Worm (Caenorhabditis elegans) whole organism, L1 larva: ENCODE results near the gene mtch-1.

Experiments used
- aha-1 ChIP-seq: fragments of 150-350 bp; optimal IDR thresholded peaks from 2 replicates; lab custom pipeline; 2014; ENCODE audit warnings: missing biosample characterization, missing genetic modification characterization
- ama-1 ChIP-seq: fragments of 150-350 bp; optimal IDR thresholded peaks from 2 replicates; lab custom pipeline; 2014
- fkh-10 ChIP-seq: sonication (generic microtip); optimal IDR thresholded peaks from 2 replicates; lab custom pipeline; 2017; ENCODE audit warnings: missing biosample characterization, missing genetic modification reagents, missing genetic modification characterization
- hpl-2 ChIP-seq: fragments of 150-350 bp; optimal IDR thresholded peaks from 2 replicates; lab custom pipeline; 2014; ENCODE audit warnings: missing biosample characterization, missing genetic modification reagents, missing genetic modification characterization
- lin-39 ChIP-seq: fragments of 150-350 bp; optimal IDR thresholded peaks from 2 replicates; lab custom pipeline; 2014; ENCODE audit warnings: missing biosample characterization, missing genetic modification reagents, missing genetic modification characterization
- mep-1 ChIP-seq: fragments of 150-350 bp; optimal IDR thresholded peaks from 2 replicates; lab custom pipeline; 2014; ENCODE audit warnings: missing biosample characterization, missing genetic modification characterization
- zag-1 ChIP-seq: fragments of 150-350 bp; optimal IDR thresholded peaks from 2 replicates; lab custom pipeline; 2014; ENCODE audit warnings: missing biosample characterization, missing genetic modification characterization

DNA sequence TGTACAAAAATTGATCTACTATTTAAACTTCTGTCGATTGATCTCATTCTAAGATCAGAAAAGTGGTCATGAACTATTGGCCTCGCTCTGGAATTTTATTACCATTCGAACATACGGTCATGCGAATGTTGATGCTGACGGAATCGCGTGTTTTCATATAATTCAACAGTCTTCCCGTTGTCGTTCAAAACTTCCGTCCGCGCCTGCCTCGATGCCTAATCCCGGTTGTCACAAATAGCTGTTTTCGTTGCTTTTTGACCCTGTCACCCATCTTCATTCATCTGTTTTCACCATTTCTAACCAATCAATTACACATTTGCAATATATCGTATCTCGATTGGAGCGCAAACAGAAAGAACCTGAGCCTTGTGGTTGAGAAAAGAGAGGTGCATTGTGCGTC is 19.4 kb upstream of the mtch-1 start:
- TF ChIP-seq mep-1 (tag; lab: Kevin White, UChicago): no peak
- no peak for TF ChIP-seq hpl-2 (GFP tag; lab: Kevin White, UChicago)
- TF ChIP-seq fkh-10: no peak
- TF ChIP-seq zag-1 (tag; lab: Kevin White, UChicago): no peak
- no peak for TF ChIP-seq lin-39 (tag; lab: Kevin White, UChicago)
- no peak for TF ChIP-seq ama-1 (lab: Kevin White, UChicago)
- no peak for TF ChIP-seq aha-1
